Worm (Caenorhabditis elegans) whole organism, mixed stage, embryonic: ENCODE measurements around the gene scp-1.

ENCODE experiments used
- M03D4.4 ChIP-seq: sonication (generic microtip); optimal IDR thresholded peaks from 2 replicates; lab custom pipeline; 2017; ENCODE audit warnings: mild to moderate bottlenecking, missing genetic modification characterization, missing compliant biosample characterization
- pha-4 ChIP-seq: fragments of 150-350 bp; optimal IDR thresholded peaks from 2 replicates; lab custom pipeline; 2018; ENCODE audit warnings: missing biosample characterization, missing genetic modification reagents, missing genetic modification characterization
- unc-62 ChIP-seq: fragments of 150-350 bp; optimal IDR thresholded peaks from 2 replicates; lab custom pipeline; 2014; ENCODE audit warnings: missing biosample characterization, missing genetic modification reagents, missing genetic modification characterization
- ztf-11 ChIP-seq: fragments of 150-350 bp; optimal IDR thresholded peaks from 2 replicates; lab custom pipeline; 2014; ENCODE audit warnings: missing biosample characterization, missing genetic modification characterization

- TF ChIP-seq pha-4 (tag; lab: Kevin White, UChicago) (no peak), ztf-11 (tag; lab: Kevin White, UChicago) (no peak), M03D4.4 (tag; lab: Kevin White, UChicago) (no peak), unc-62 (GFP tag; lab: Kevin White, UChicago) (no peak)
Observed at ce11 chrII:9319058-9319915, 14.5 kb upstream of the scp-1 start, which contains the start of the genes csa-1 and wdfy-2.
